Worm (Caenorhabditis elegans) whole organism, L3 larva: ENCODE data around the gene B0416.3.

Experiments used
- aly-2 ChIP-seq: fragments of 150-350 bp; optimal IDR thresholded peaks from 2 replicates; lab custom pipeline; 2014; ENCODE audit warnings: missing biosample characterization, missing genetic modification characterization
- ceh-28 ChIP-seq: fragments of 150-350 bp; optimal IDR thresholded peaks from 2 replicates; lab custom pipeline; 2014; ENCODE audit warnings: missing biosample characterization, missing genetic modification reagents, missing genetic modification characterization
- ceh-82 ChIP-seq: fragments of 150-350 bp; optimal IDR thresholded peaks from 2 replicates; lab custom pipeline; 2014; ENCODE audit warnings: missing biosample characterization, missing genetic modification characterization
- daf-12 ChIP-seq: fragments of 150-350 bp; optimal IDR thresholded peaks from 2 replicates; lab custom pipeline; 2014; ENCODE audit warnings: missing biosample characterization, missing genetic modification reagents, missing genetic modification characterization
- fos-1 ChIP-seq: fragments of 150-350 bp; optimal IDR thresholded peaks from 2 replicates; lab custom pipeline; 2014; ENCODE audit warnings: missing biosample characterization, missing genetic modification characterization
- hmg-11 ChIP-seq: sonication (generic microtip); optimal IDR thresholded peaks from 2 replicates; lab custom pipeline; 2016; ENCODE audit warnings: missing genetic modification characterization, missing compliant biosample characterization
- lsy-12 ChIP-seq: sonication (generic microtip); optimal IDR thresholded peaks from 2 replicates; lab custom pipeline; 2016; ENCODE audit warnings: mild to moderate bottlenecking, missing genetic modification characterization, missing compliant biosample characterization
- mml-1 ChIP-seq: fragments of 150-350 bp; sonication (generic microtip); optimal IDR thresholded peaks from 3 replicates; lab custom pipeline; 2014; ENCODE audit warnings: missing biosample characterization, missing genetic modification characterization
- nhr-23 ChIP-seq: fragments of 150-350 bp; optimal IDR thresholded peaks from 2 replicates; lab custom pipeline; 2014; ENCODE audit warnings: missing biosample characterization, missing genetic modification reagents, missing genetic modification characterization
- nhr-67 ChIP-seq: fragments of 150-350 bp; optimal IDR thresholded peaks from 2 replicates; lab custom pipeline; 2014; ENCODE audit warnings: missing biosample characterization, missing genetic modification characterization
- nhr-76 ChIP-seq: fragments of 150-350 bp; sonication (generic microtip); optimal IDR thresholded peaks from 5 replicates; lab custom pipeline; 2014; ENCODE audit warnings: missing biosample characterization, missing genetic modification characterization
- pha-4 ChIP-seq: fragments of 150-350 bp; optimal IDR thresholded peaks from 2 replicates; lab custom pipeline; 2014; ENCODE audit warnings: missing biosample characterization, missing genetic modification reagents, missing genetic modification characterization
- sea-2 ChIP-seq: fragments of 150-350 bp; sonication (generic microtip); optimal IDR thresholded peaks from 4 replicates; lab custom pipeline; 2014; ENCODE audit warnings: missing biosample characterization, missing genetic modification reagents, missing genetic modification characterization
- skn-1 ChIP-seq: fragments of 150-350 bp; optimal IDR thresholded peaks from 2 replicates; lab custom pipeline; 2014; ENCODE audit warnings: missing biosample characterization, missing genetic modification characterization
- unc-62 ChIP-seq: fragments of 150-350 bp; sonication (generic microtip); optimal IDR thresholded peaks from 4 replicates; lab custom pipeline; 2014; ENCODE audit warnings: missing biosample characterization, missing genetic modification reagents, missing genetic modification characterization
- ztf-4 ChIP-seq: fragments of 150-350 bp; optimal IDR thresholded peaks from 2 replicates; lab custom pipeline; 2014; ENCODE audit warnings: missing biosample characterization, missing genetic modification characterization

B0416.3 gene

DNA sequence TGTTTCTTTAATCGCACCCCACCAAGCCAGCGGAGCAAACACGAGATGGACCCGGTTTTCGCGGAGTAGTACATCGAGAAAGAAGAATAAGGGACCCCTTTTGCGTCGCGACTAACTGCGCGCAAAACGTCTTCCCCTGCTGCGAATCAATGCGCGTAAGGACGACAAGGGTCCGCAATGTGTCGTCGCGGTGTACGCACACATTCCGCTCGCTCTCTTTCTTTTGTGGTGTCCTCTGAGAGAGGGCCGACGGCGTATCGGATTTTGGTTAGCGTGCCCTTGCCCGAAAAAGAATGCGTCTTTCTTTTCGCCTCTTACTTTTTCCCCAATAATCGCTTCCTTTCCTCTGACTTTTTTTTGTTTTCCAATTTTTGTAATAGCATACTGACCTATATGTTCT lies 46.4 kb downstream of the B0416.3 start (continued):
- TF ChIP-seq daf-12 (tag; lab: Kevin White, UChicago) = no peak

DNA sequence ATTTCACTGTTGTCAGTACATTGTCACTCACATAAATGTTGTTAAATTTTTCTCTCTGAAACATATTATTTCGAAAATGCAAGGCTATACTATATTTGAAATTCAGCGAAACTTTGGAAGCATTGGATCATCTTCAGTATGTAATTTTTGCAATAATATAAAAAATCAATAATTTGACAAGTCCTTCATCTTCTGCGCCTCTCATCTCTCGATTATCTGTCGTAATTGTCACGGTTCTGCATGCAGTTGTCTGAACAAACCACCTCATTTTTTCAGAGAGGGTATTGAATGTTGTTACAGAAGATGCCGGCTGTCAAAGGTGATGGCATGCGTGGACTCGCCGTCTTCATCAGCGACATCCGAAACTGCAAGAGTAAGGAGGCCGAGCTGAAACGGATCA lies 46.9 kb downstream of the B0416.3 start, which contains the start of gene apa-2:
Gene apa-2, plus strand, starts transcription at position 301 of the 400 bp plus-strand sequence.
- TF ChIP-seq ceh-28 (no peak), sea-2 (GFP tag; lab: Kevin White, UChicago) (no peak), nhr-67 (tag; lab: Kevin White, UChicago) (no peak), pha-4 (tag; lab: Kevin White, UChicago) (no peak), hmg-11 (no peak), lsy-12 (tag; lab: Kevin White, UChicago) (no peak), ztf-4 (no peak), skn-1 (tag; lab: Kevin White, UChicago) (no peak), daf-12 (tag; lab: Kevin White, UChicago) (no peak), nhr-76 (no peak), ceh-82 (tag; lab: Kevin White, UChicago) (no peak), unc-62 (GFP tag; lab: Kevin White, UChicago) (no peak), mml-1 (tag; lab: Kevin White, UChicago) (no peak), nhr-23 (no peak), aly-2 (tag; lab: Kevin White, UChicago) (no peak), fos-1 (tag; lab: Kevin White, UChicago) (no peak)
